Fruit fly (Drosophila melanogaster): ENCODE measurements around the gene CG14340.

CG14340 gene

dm6 chr2L:1143286-1143685 is 30.5 kb downstream of the CG14340 start:
- TF ChIP-seq CTCF (optimal IDR thresholded peaks at IDR 0.05) (no peak), CG8478 (optimal IDR thresholded peaks at IDR 0.05) (no peak)

dm6 chr2L:1144371-1145360 is 31.9 kb downstream of the CG14340 start:
- TF ChIP-seq CG8478 (optimal IDR thresholded peaks at IDR 0.05) = no peak
- TF ChIP-seq CTCF (optimal IDR thresholded peaks at IDR 0.05) = no peak

- TF ChIP-seq CG8478 (optimal IDR thresholded peaks at IDR 0.05) (no peak), CTCF (optimal IDR thresholded peaks at IDR 0.05) (no peak)
Measured at dm6 chr2L:1147656-1148055, 34.9 kb downstream of the CG14340 start.

- TF ChIP-seq CTCF (optimal IDR thresholded peaks at IDR 0.05) (no peak), CG8478 (optimal IDR thresholded peaks at IDR 0.05) (no peak)
Measured at dm6 chr2L:1150554-1150953, 37.8 kb downstream of the CG14340 start, which contains the start of the genes Tfb4 and Vps29. Gene Tfb4 (minus strand): TSS chr2L:1150677. Gene Vps29 (plus strand): TSS chr2L:1150766.

dm6 chr2L:1152693-1153092 is 40.0 kb downstream of the CG14340 start:
- TF ChIP-seq CG8478 (optimal IDR thresholded peaks at IDR 0.05) (no peak), CTCF (optimal IDR thresholded peaks at IDR 0.05) (no peak)

- no peak for TF ChIP-seq CG8478 (optimal IDR thresholded peaks at IDR 0.05)
- no peak for TF ChIP-seq CTCF (optimal IDR thresholded peaks at IDR 0.05)
Measured at dm6 chr2L:1156592-1157249, 44.0 kb downstream of the CG14340 start.

- TF ChIP-seq CG8478 (optimal IDR thresholded peaks at IDR 0.05) = no peak
- TF ChIP-seq CTCF (optimal IDR thresholded peaks at IDR 0.05) = no peak
Measured at dm6 chr2L:1157357-1157678, 44.6 kb downstream of the CG14340 start.

dm6 chr2L:1157679-1158518 is 45.2 kb downstream of the CG14340 start, which contains the start of gene capt:
Gene capt (minus strand): TSS chr2L:1158262.
- no peak for TF ChIP-seq CG8478 (optimal IDR thresholded peaks at IDR 0.05)
- TF ChIP-seq CTCF (optimal IDR thresholded peaks at IDR 0.05) = no peak

dm6 chr2L:1158519-1159319 is 46.0 kb downstream of the CG14340 start, which contains the start of gene Tango14:
Gene Tango14 (plus strand): TSS chr2L:1158661.
- TF ChIP-seq CG8478 (optimal IDR thresholded peaks at IDR 0.05) (no peak), CTCF (optimal IDR thresholded peaks at IDR 0.05) (no peak)
